Fruit fly (Drosophila melanogaster): ENCODE data around the gene Pxd.
A peak's percentile ranks its signal among the peaks of the same experiment; 100 is the strongest.

The Pxd gene

dm6 chr3R:17052465-17053149 is 38.2 kb downstream of the Pxd start (continued):
- TF ChIP-seq CG6808 (GFP tag; optimal IDR thresholded peaks at IDR 0.05) (peak; percentile 89), CG3032 (tag; optimal IDR thresholded peaks at IDR 0.05) (peak; percentile 90), dsx (GFP tag; optimal IDR thresholded peaks at IDR 0.05; ENCODE audit: poor library complexity, severe bottlenecking) (peak; percentile 88), Eip93F (GFP tag; optimal IDR thresholded peaks at IDR 0.05) (peak; percentile 48), topi (GFP tag; optimal IDR thresholded peaks at IDR 0.05) (peak; percentile 68), CG32006 (GFP tag; optimal IDR thresholded peaks at IDR 0.05) (peak; percentile 64), Sox102F (GFP tag; optimal IDR thresholded peaks at IDR 0.05) (peak; percentile 79), net (GFP tag; optimal IDR thresholded peaks at IDR 0.05) (peak; percentile 62), pdm3 (GFP tag; optimal IDR thresholded peaks at IDR 0.05) (peak; percentile 75), dac (GFP tag; optimal IDR thresholded peaks at IDR 0.05) (peak; percentile 18), Sox15 (GFP tag; optimal IDR thresholded peaks at IDR 0.05) (peak; percentile 46), esn (GFP tag; optimal IDR thresholded peaks at IDR 0.05) (peak; percentile 78), Eip78C (GFP tag) (peak; percentile 96), CG7368 (GFP tag; optimal IDR thresholded peaks at IDR 0.05) (peak; percentile 50), eg (GFP tag; IDR thresholded peaks at IDR 0.05) (0 out of 3 replicates have a peak, but pooled peaks have one; percentile 9), fkh (GFP tag; optimal IDR thresholded peaks at IDR 0.05) (peak; percentile 7), acj6 (GFP tag; optimal IDR thresholded peaks at IDR 0.05) (peak; percentile 63)

dm6 chr3R:17053415-17054177 is 39.2 kb downstream of the Pxd start, which contains the start of gene Dad:
Gene Dad (plus strand): TSS chr3R:17054007.
- TF ChIP-seq CG3032 (tag; optimal IDR thresholded peaks at IDR 0.05) (peak; percentile 21), CG1621 (tag; optimal IDR thresholded peaks at IDR 0.05) (no peak), OdsH (GFP tag; optimal IDR thresholded peaks at IDR 0.05) (peak; percentile 29), Eip93F (GFP tag; optimal IDR thresholded peaks at IDR 0.05) (peak; percentile 34), CG6792 (GFP tag; optimal IDR thresholded peaks at IDR 0.05) (peak; percentile 22), Gug (GFP tag; IDR thresholded peaks at IDR 0.05) (no peak), fkh (GFP tag; optimal IDR thresholded peaks at IDR 0.05) (no peak), CG3919 (GFP tag; optimal IDR thresholded peaks at IDR 0.05) (peak; percentile 25), cyc (GFP tag; optimal IDR thresholded peaks at IDR 0.05) (peak; percentile 16), spab (GFP tag; optimal IDR thresholded peaks at IDR 0.05) (no peak), CG6276 (GFP tag; optimal IDR thresholded peaks at IDR 0.05) (no peak), acj6 (GFP tag; optimal IDR thresholded peaks at IDR 0.05) (peak; percentile 30), CG16779 (tag; optimal IDR thresholded peaks at IDR 0.05) (peak; percentile 52), Eip75B (GFP tag; optimal IDR thresholded peaks at IDR 0.05) (peak; percentile 16), CG6163 (GFP tag; IDR thresholded peaks at IDR 0.05) (peak; percentile 49), eg (GFP tag; IDR thresholded peaks at IDR 0.05) (peak; percentile 48; the same call in 1 of the 3 replicates), Sox14 (GFP tag; optimal IDR thresholded peaks at IDR 0.05) (peak; percentile 26), Ets96B (tag; optimal IDR thresholded peaks at IDR 0.05) (no peak), CG34406 (GFP tag; optimal IDR thresholded peaks at IDR 0.05) (peak; percentile 31), Eip78C (GFP tag) (peak; percentile 94), CG9139 (GFP tag; optimal IDR thresholded peaks at IDR 0.05) (peak; percentile 50), achi (GFP tag; optimal IDR thresholded peaks at IDR 0.05) (peak; percentile 34), CG7368 (GFP tag; optimal IDR thresholded peaks at IDR 0.05) (no peak), fd85E (GFP tag; optimal IDR thresholded peaks at IDR 0.05) (no peak), CG32006 (GFP tag; optimal IDR thresholded peaks at IDR 0.05) (no peak), CG15336 (GFP tag; IDR thresholded peaks at IDR 0.05) (no peak), CG6808 (GFP tag; optimal IDR thresholded peaks at IDR 0.05) (no peak), Ets21C (GFP tag; optimal IDR thresholded peaks at IDR 0.05) (peak; percentile 11), Smox (GFP tag; optimal IDR thresholded peaks at IDR 0.05) (peak; percentile 62), Blimp-1 (GFP tag; optimal IDR thresholded peaks at IDR 0.05) (peak; percentile 6), CG6854 (GFP tag; optimal IDR thresholded peaks at IDR 0.05) (peak; percentile 22), CG11294 (GFP tag; IDR thresholded peaks at IDR 0.05) (no peak), salr (GFP tag; optimal IDR thresholded peaks at IDR 0.05) (no peak), CG10631 (GFP tag; optimal IDR thresholded peaks at IDR 0.05) (peak; percentile 9), svp (GFP tag) (peak; percentile 82), ss (GFP tag; optimal IDR thresholded peaks at IDR 0.05) (peak; percentile 8 to 39), vri (GFP tag; optimal IDR thresholded peaks at IDR 0.05) (peak; percentile 35), topi (GFP tag; optimal IDR thresholded peaks at IDR 0.05) (peak; percentile 67), CG11902 (GFP tag; optimal IDR thresholded peaks at IDR 0.05) (no peak)
